Fruit fly (Drosophila melanogaster) whole organism, pupa: ENCODE results near the gene CG3984.

Source experiments
- CG10348 ChIP-seq: fragments of 200-800 bp; sonication (Bioruptor generic); IDR thresholded peaks from 2 replicates; pipeline ENCODE4 v1.3.6; 2022; ENCODE audit warnings: missing biosample characterization, missing genetic modification characterization
- CG12605 ChIP-seq: fragments of 200-800 bp; sonication (Bioruptor generic); IDR thresholded peaks from 2 replicates; pipeline ENCODE4 v1.3.6; 2022; ENCODE audit warnings: missing biosample characterization, missing genetic modification characterization
- CG13204 ChIP-seq: fragments of 200-800 bp; sonication (Bioruptor generic); optimal IDR thresholded peaks from 2 replicates; lab custom pipeline; 2018; ENCODE audit warnings: missing biosample characterization, mild to moderate bottlenecking, missing genetic modification characterization, moderate library complexity
- CG14655 ChIP-seq: fragments of 200-800 bp; sonication (Bioruptor generic); optimal IDR thresholded peaks from 3 replicates; lab custom pipeline; 2017; ENCODE audit warnings: mild to moderate bottlenecking, missing biosample characterization, missing genetic modification reagents, missing genetic modification characterization
- CG15710 ChIP-seq: fragments of 200-800 bp; sonication (Bioruptor generic); optimal IDR thresholded peaks from 2 replicates; lab custom pipeline; 2018; ENCODE audit warnings: missing biosample characterization, mild to moderate bottlenecking, missing genetic modification characterization, moderate library complexity
- CG17806 ChIP-seq: fragments of 200-800 bp; sonication (Bioruptor generic); optimal IDR thresholded peaks from 2 replicates; lab custom pipeline; 2018; ENCODE audit warnings: missing biosample characterization, mild to moderate bottlenecking, missing genetic modification characterization, moderate library complexity
- CG32121 ChIP-seq: fragments of 200-800 bp; sonication (Bioruptor generic); IDR thresholded peaks from 2 replicates; pipeline ENCODE4 v1.3.6; 2022; ENCODE audit warnings: missing biosample characterization, missing genetic modification characterization
- CG34367 ChIP-seq: fragments of 200-800 bp; sonication (Bioruptor generic); optimal IDR thresholded peaks from 2 replicates; lab custom pipeline; 2018; ENCODE audit warnings: missing biosample characterization, mild to moderate bottlenecking, missing genetic modification characterization
- CG4496 ChIP-seq: fragments of 200-800 bp; sonication (Bioruptor generic); IDR thresholded peaks from 3 replicates; pipeline ENCODE4 v1.3.6; 2022; ENCODE audit warnings: missing biosample characterization, missing genetic modification characterization
- CG8159 ChIP-seq: fragments of 200-800 bp; sonication (Bioruptor generic); optimal IDR thresholded peaks from 3 replicates; lab custom pipeline; 2018; ENCODE audit warnings: missing biosample characterization, mild to moderate bottlenecking, missing genetic modification characterization, moderate library complexity
- CG8301 ChIP-seq: fragments of 200-800 bp; sonication (Bioruptor generic); optimal IDR thresholded peaks from 2 replicates; lab custom pipeline; 2018; ENCODE audit warnings: missing biosample characterization, mild to moderate bottlenecking, missing genetic modification characterization
- CG9948 ChIP-seq: fragments of 200-800 bp; sonication (Bioruptor generic); optimal IDR thresholded peaks from 2 replicates; lab custom pipeline; 2018; ENCODE audit warnings: missing biosample characterization, mild to moderate bottlenecking, missing genetic modification characterization, moderate library complexity
- D1 ChIP-seq: fragments of 200-800 bp; sonication (Bioruptor generic); optimal IDR thresholded peaks from 2 replicates; lab custom pipeline; 2018; ENCODE audit warnings: missing biosample characterization, mild to moderate bottlenecking, missing genetic modification characterization, moderate library complexity
- EcR ChIP-seq: fragments of 200-800 bp; sonication (Bioruptor generic); optimal IDR thresholded peaks from 3 replicates; lab custom pipeline; 2019; ENCODE audit warnings: missing biosample characterization, missing genetic modification characterization, mild to moderate bottlenecking, moderate library complexity, missing genetic modification reagents
- Ets98B ChIP-seq: fragments of 200-800 bp; sonication (Bioruptor generic); IDR thresholded peaks from 2 replicates; pipeline ENCODE4 v1.3.6; 2022; ENCODE audit warnings: missing biosample characterization, missing genetic modification characterization
- Pif1A ChIP-seq: fragments of 200-800 bp; sonication (Bioruptor generic); optimal IDR thresholded peaks from 3 replicates; lab custom pipeline; 2016; ENCODE audit warnings: missing biosample characterization, missing genetic modification characterization
- Pif1B ChIP-seq: fragments of 200-800 bp; sonication (Bioruptor generic); optimal IDR thresholded peaks from 3 replicates; lab custom pipeline; 2016; ENCODE audit warnings: missing biosample characterization, missing genetic modification characterization
- Snoo ChIP-seq: fragments of 200-800 bp; sonication (Bioruptor generic); optimal IDR thresholded peaks from 3 replicates; lab custom pipeline; 2017; ENCODE audit warnings: missing biosample characterization, mild to moderate bottlenecking, missing genetic modification characterization, inconsistent platforms
- fd96Ca ChIP-seq: fragments of 200-800 bp; sonication (Bioruptor generic); IDR thresholded peaks from 3 replicates; pipeline ENCODE4 v1.3.6; 2022; ENCODE audit warnings: missing biosample characterization, missing genetic modification characterization
- gl ChIP-seq: fragments of 200-800 bp; sonication (Bioruptor generic); optimal IDR thresholded peaks from 2 replicates; lab custom pipeline; 2018; ENCODE audit warnings: missing biosample characterization, mild to moderate bottlenecking, missing genetic modification characterization
- rn ChIP-seq: fragments of 200-800 bp; sonication (Bioruptor generic); IDR thresholded peaks from 2 replicates; pipeline ENCODE4 v1.3.6; 2022; ENCODE audit warnings: missing biosample characterization, missing genetic modification characterization

Gene CG3984

DNA sequence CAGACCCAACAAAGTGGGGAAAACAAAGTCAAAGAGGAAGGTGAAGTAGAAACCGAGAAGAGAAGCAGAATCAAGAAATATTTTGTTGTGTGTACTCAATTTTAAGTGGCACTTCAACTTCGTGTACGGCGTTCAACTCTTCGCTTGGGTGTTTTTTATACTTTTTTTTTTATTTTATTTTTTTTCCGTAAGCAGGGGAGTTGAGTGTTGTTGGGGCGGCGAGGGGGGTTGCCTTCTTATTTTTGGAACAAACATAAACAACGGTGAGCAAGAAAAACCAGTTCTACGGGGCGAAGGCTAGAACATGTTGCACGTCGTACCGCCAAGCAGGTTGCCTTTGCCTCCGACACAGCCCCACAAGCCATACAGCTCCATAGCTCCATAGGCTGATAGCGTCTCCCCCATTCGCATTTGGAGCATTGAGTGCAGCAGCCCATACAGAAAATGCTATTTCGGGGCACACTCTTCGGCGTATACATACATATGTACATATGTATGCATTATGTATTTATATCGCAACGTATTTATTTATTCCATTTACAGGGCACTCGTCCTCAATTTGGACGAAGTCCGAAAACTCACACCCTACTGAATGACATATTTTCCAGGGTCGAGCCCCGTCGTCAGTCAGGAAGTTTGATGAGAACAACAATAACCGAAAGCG, 45.1 kb upstream of the CG3984 start:
- TF ChIP-seq gl (peak; percentile 79), EcR (GFP tag; lab: Kevin White, UChicago) (peak; percentile 83), CG32121 (GFP tag; lab: Robert Waterston, UW) (peak; percentile 72), CG9948 (no peak), CG4496 (GFP tag; lab: Robert Waterston, UW) (peak; percentile 85), CG15710 (tag; lab: Kevin White, UChicago) (peak; percentile 67), CG12605 (GFP tag; lab: Robert Waterston, UW) (peak; percentile 84), rn (peak; percentile 26; the same call in 1 of the 2 replicates), CG13204 (GFP tag; lab: Kevin White, UChicago) (peak; percentile 89), Pif1A (peak; percentile 42), CG8301 (tag; lab: Kevin White, UChicago) (peak; percentile 41), D1 (tag; lab: Kevin White, UChicago) (no peak), Snoo (tag; lab: Kevin White, UChicago) (no peak), fd96Ca (GFP tag; lab: Robert Waterston, UW) (peak; percentile 64; the same call in 1 of the 3 replicates), Ets98B (GFP tag; lab: Robert Waterston, UW) (peak; percentile 76), CG17806 (tag; lab: Kevin White, UChicago) (peak; percentile 46), CG8159 (tag; lab: Kevin White, UChicago) (peak; percentile 56), CG14655 (peak; percentile 42), CG34367 (tag; lab: Kevin White, UChicago) (peak; percentile 56), Pif1B (GFP tag; lab: Kevin White, UChicago) (peak; percentile 61), CG10348 (GFP tag; lab: Robert Waterston, UW) (no peak)
- TF ChIP-seq, all 21 proteins: peak for 17

DNA sequence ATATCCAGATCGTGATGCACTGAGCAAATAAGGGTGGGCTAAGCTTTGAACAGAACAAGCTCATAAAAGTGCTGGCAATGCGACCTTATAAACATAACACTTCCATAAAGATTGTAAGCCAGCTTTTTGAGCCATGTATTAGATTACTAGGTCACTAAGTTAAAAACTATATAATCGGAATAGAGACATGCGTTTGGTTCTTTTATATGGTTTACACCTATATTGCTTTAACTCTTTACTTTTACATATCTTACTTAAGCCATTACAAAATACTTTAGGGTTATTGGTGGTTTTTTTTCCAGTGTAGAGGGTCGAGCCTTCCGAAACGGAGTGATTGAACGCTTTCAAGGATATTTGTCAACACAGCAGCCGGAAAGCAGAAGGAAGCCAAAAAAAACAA, 44.6 kb upstream of the CG3984 start:
- TF ChIP-seq EcR (GFP tag; lab: Kevin White, UChicago) (peak; percentile 89), Pif1B (GFP tag; lab: Kevin White, UChicago) (peak; percentile 61), CG8301 (tag; lab: Kevin White, UChicago) (peak; percentile 65), CG34367 (tag; lab: Kevin White, UChicago) (peak; percentile 78), CG10348 (GFP tag; lab: Robert Waterston, UW) (no peak), CG14655 (peak; percentile 74), Pif1A (peak; percentile 82), gl (peak; percentile 47), Snoo (tag; lab: Kevin White, UChicago) (peak; percentile 78), fd96Ca (GFP tag; lab: Robert Waterston, UW) (no peak), CG15710 (tag; lab: Kevin White, UChicago) (peak; percentile 90), CG17806 (tag; lab: Kevin White, UChicago) (peak; percentile 71), CG32121 (GFP tag; lab: Robert Waterston, UW) (no peak), CG12605 (GFP tag; lab: Robert Waterston, UW) (no peak), rn (no peak), Ets98B (GFP tag; lab: Robert Waterston, UW) (no peak), CG8159 (tag; lab: Kevin White, UChicago) (peak; percentile 90), CG9948 (peak; percentile 82), CG13204 (GFP tag; lab: Kevin White, UChicago) (peak; percentile 38), CG4496 (GFP tag; lab: Robert Waterston, UW) (peak; percentile 33; the same call in 1 of the 3 replicates), D1 (tag; lab: Kevin White, UChicago) (peak; percentile 49)
- TF ChIP-seq, all 21 proteins: peak for 15

DNA sequence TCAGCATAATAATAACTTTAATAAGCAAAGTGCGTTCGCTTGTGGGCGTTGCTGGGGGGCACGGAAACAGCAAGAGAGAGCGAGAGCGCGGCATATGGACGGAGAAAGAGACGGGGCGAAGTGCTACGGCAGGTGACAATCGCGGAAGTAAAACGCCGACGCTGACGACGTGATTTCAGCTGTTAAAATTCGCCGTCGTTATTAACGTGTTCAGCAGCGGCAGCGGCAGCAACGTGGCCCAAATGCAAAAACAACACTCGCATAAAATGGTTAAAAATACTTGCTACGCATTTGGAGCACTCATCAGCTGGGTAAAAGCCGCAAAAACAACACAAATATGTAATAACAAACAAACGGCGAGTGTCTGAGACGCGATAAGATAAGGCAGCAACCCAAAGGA, 44.2 kb upstream of the CG3984 start:
- TF ChIP-seq CG4496 (GFP tag; lab: Robert Waterston, UW), result peak; percentile 13; the same call in 1 of the 3 replicates
- no peak for TF ChIP-seq CG8301 (tag; lab: Kevin White, UChicago)

DNA sequence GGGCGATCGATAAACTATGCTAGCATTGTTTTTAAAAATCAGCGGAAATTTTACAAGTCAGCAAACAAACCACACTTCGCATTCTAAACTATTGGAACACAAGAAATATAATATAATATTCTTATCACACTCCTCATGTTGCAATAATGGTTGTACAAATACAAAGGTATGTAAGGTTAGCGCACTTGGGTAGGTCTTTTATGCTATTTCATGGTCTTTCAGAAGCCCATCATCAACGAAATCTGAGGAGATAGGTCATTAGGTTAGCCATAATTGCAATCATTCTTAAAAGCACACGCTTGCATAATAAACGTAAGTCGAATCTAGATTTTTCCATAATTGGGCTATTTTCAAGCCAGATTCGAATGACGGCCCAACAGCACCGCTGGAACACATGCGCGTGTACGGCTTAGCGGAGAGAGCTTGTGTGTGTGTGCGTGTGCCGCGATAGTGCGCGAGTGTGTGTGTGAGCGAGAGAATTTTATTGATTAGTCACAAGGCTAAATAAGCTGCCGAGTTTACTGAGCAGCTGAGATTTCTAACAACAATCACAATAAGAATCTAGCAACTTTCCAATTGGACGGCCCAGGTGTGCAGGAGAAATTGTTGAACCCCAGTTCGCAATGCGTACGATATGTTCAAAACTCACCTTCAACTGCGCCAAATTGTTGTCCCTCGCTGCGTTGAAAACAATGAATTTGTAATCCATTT, 42.6 kb upstream of the CG3984 start:
- TF ChIP-seq CG4496 (GFP tag; lab: Robert Waterston, UW), result no peak
- TF ChIP-seq fd96Ca (GFP tag; lab: Robert Waterston, UW), result no peak
- TF ChIP-seq CG8301 (tag; lab: Kevin White, UChicago), result no peak
- no peak for TF ChIP-seq CG17806 (tag; lab: Kevin White, UChicago)
- no peak for TF ChIP-seq CG15710 (tag; lab: Kevin White, UChicago)
- peak; percentile 15 for TF ChIP-seq Snoo (tag; lab: Kevin White, UChicago)
- TF ChIP-seq EcR (GFP tag; lab: Kevin White, UChicago), result no peak
- TF ChIP-seq CG13204 (GFP tag; lab: Kevin White, UChicago), result no peak
- TF ChIP-seq Pif1B (GFP tag; lab: Kevin White, UChicago), result no peak
- no peak for TF ChIP-seq D1 (tag; lab: Kevin White, UChicago)
- peak; percentile 3 for TF ChIP-seq CG8159 (tag; lab: Kevin White, UChicago)
- no peak for TF ChIP-seq CG12605 (GFP tag; lab: Robert Waterston, UW)
- TF ChIP-seq CG9948, result no peak
- no peak for TF ChIP-seq rn
- peak; percentile 30 for TF ChIP-seq CG14655
- TF ChIP-seq CG34367 (tag; lab: Kevin White, UChicago), result no peak
- no peak for TF ChIP-seq Ets98B (GFP tag; lab: Robert Waterston, UW)
- TF ChIP-seq, all 21 proteins: peak for 3

DNA sequence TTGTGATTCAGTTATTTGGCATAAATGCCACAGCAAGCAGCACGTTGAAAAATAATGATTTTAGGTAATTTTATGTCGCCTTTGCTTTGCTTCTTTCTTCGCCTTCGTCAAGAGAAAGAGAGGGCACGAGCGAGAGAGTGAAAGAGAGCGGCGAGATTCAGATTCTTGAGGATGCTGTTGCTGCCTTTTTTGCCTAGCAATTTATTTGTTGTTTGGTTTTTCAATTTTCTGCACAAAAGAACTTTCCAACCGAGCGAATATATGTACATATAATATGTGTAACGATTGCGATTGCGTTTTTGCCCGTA, 42.1 kb upstream of the CG3984 start:
- TF ChIP-seq Snoo (tag; lab: Kevin White, UChicago) (no peak), CG10348 (GFP tag; lab: Robert Waterston, UW) (no peak)
